Worm (Caenorhabditis elegans) whole organism, late embryonic: ENCODE results near the gene W01D2.3.

Experiments
- ceh-24 ChIP-seq: sonication (generic microtip); optimal IDR thresholded peaks from 2 replicates; lab custom pipeline; 2016; ENCODE audit warnings: mild to moderate bottlenecking, missing genetic modification characterization, missing compliant biosample characterization
- elt-2 ChIP-seq: sonication (generic microtip); optimal IDR thresholded peaks from 2 replicates; lab custom pipeline; 2016; ENCODE audit warnings: missing genetic modification reagents, missing genetic modification characterization, missing compliant biosample characterization
- ets-4 ChIP-seq: sonication (generic microtip); optimal IDR thresholded peaks from 2 replicates; lab custom pipeline; 2016; ENCODE audit warnings: missing genetic modification characterization, missing compliant biosample characterization
- hlh-30 ChIP-seq: sonication (generic microtip); optimal IDR thresholded peaks from 2 replicates; lab custom pipeline; 2017; ENCODE audit warnings: antibody characterized with exemption, missing genetic modification characterization, missing compliant biosample characterization; ENCODE audit not compliant: insufficient read depth
- lim-6 ChIP-seq: sonication (generic microtip); optimal IDR thresholded peaks from 2 replicates; lab custom pipeline; 2016; ENCODE audit warnings: missing genetic modification characterization, missing compliant biosample characterization
- nhr-11 ChIP-seq: fragments of 150-350 bp; optimal IDR thresholded peaks from 2 replicates; lab custom pipeline; 2014; ENCODE audit warnings: missing biosample characterization, missing genetic modification characterization
- odd-2 ChIP-seq: sonication (generic microtip); optimal IDR thresholded peaks from 2 replicates; lab custom pipeline; 2017; ENCODE audit warnings: antibody characterized with exemption, mild to moderate bottlenecking, missing genetic modification characterization, missing compliant biosample characterization
- syd-9 ChIP-seq: sonication (generic microtip); optimal IDR thresholded peaks from 2 replicates; lab custom pipeline; 2016; ENCODE audit warnings: mild to moderate bottlenecking, missing genetic modification characterization, moderate library complexity, missing compliant biosample characterization
- unc-42 ChIP-seq: sonication (generic microtip); optimal IDR thresholded peaks from 2 replicates; lab custom pipeline; 2016; ENCODE audit warnings: missing genotype, missing genetic modification characterization, missing compliant biosample characterization
- unc-55 ChIP-seq: sonication (generic microtip); optimal IDR thresholded peaks from 2 replicates; lab custom pipeline; 2017; ENCODE audit warnings: missing biosample characterization, missing genetic modification reagents, missing genetic modification characterization

ce11 chrII:14772113-14772512, 32.0 kb downstream of the W01D2.3 start:
- TF ChIP-seq unc-55 (GFP tag; lab: Kevin White, UChicago): no peak
- TF ChIP-seq ets-4 (tag; lab: Kevin White, UChicago): no peak
- no peak for TF ChIP-seq unc-42 (tag; lab: Kevin White, UChicago)
- TF ChIP-seq lim-6 (tag; lab: Kevin White, UChicago): no peak
- no peak for TF ChIP-seq syd-9 (tag; lab: Kevin White, UChicago)
- TF ChIP-seq hlh-30: no peak
- no peak for TF ChIP-seq ceh-24 (tag; lab: Kevin White, UChicago)
- TF ChIP-seq elt-2 (tag; lab: Kevin White, UChicago): no peak
- no peak for TF ChIP-seq odd-2 (tag; lab: Kevin White, UChicago)
- no peak for TF ChIP-seq nhr-11
